Worm (Caenorhabditis elegans): Measurements from ENCODE around the gene Y43D4A.6.

ce11 chrIV:16787024-16787423 is at the start of gene Y43D4A.6:
- TF ChIP-seq T22C8.4 (GFP tag; IDR thresholded peaks at IDR 0.05) (no peak), klf-2 (GFP tag; conservative IDR thresholded peaks at IDR 0.05) (no peak), cog-1 (tag; optimal IDR thresholded peaks at IDR 0.05) (no peak), flt-1 (GFP tag; IDR thresholded peaks at IDR 0.05) (no peak), tab-1 (GFP tag; IDR thresholded peaks at IDR 0.05) (no peak), med-1 (GFP tag; optimal IDR thresholded peaks at IDR 0.05; ENCODE audit: insufficient read depth) (no peak), ztf-23 (GFP tag; IDR thresholded peaks at IDR 0.05) (no peak), ztf-29 (GFP tag; IDR thresholded peaks at IDR 0.05) (no peak)
